Fruit fly (Drosophila melanogaster) whole organism, embryonic: Measurements from ENCODE around the gene Syt7.

Experiments
- CG10431 ChIP-seq: fragments of 200-800 bp; sonication (Bioruptor generic); optimal IDR thresholded peaks from 3 replicates; lab custom pipeline; 2018; ENCODE audit warnings: missing biosample characterization, mild to moderate bottlenecking, missing genetic modification characterization
- CG14014 ChIP-seq: fragments of 200-800 bp; sonication (Bioruptor generic); IDR thresholded peaks from 2 replicates; pipeline ENCODE4 v1.3.6; 2022; ENCODE audit warnings: missing biosample characterization, missing genetic modification characterization
- CG1602 ChIP-seq: fragments of 200-800 bp; sonication (Bioruptor generic); optimal IDR thresholded peaks from 3 replicates; lab custom pipeline; 2016; ENCODE audit warnings: missing biosample characterization, missing genetic modification characterization
- D19A ChIP-seq: fragments of 200-800 bp; optimal IDR thresholded peaks from 3 replicates; lab custom pipeline; 2019; ENCODE audit warnings: missing biosample characterization, mild to moderate bottlenecking, missing genetic modification characterization, moderate library complexity
- HmgZ ChIP-seq: fragments of 200-800 bp; sonication (Bioruptor generic); optimal IDR thresholded peaks from 2 replicates; lab custom pipeline; 2018; ENCODE audit warnings: missing biosample characterization, mild to moderate bottlenecking, missing genetic modification characterization
- Med ChIP-seq: fragments of 200-800 bp; sonication (Bioruptor generic); peaks from one replicate; lab custom pipeline; 2016; ENCODE audit warnings: missing biosample characterization, missing genetic modification characterization, mild to moderate bottlenecking, inconsistent platforms, moderate library complexity

DNA sequence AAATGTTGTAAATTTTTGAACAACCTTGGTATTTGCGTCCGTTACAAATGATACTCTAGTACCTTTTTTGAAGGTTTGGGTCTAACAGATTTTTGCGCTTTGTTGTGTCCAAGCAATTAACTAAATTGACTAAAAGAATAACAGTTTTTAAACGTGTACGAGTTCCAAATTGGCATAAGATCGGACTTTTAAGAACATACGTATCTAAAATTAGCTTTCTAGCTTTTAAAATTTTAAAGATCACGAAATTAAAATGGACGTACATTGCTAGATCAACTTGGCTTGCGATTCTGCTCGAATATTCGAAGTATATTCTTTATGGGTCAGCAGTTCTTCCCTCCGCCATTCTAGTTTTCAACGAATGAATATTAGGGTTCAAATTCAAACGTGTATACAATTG lies 75.9 kb downstream of the Syt7 start, which contains the start of gene CG1674:
- TF ChIP-seq D19A (tag; lab: Kevin White, UChicago) (no peak), CG10431 (GFP tag; lab: Kevin White, UChicago) (no peak), CG1602 (GFP tag; lab: Kevin White, UChicago) (no peak), CG14014 (GFP tag; lab: Robert Waterston, UW) (no peak), HmgZ (tag; lab: Kevin White, UChicago) (no peak), Med (GFP tag; lab: Kevin White, UChicago) (no peak)
